Fruit fly (Drosophila melanogaster) whole organism, larva: ENCODE measurements around the gene CG14218.
A peak's percentile ranks its signal among the peaks of the same experiment; 100 is the strongest.

Experiments
- noc ChIP-seq: fragments of 200-800 bp; sonication (Bioruptor generic); optimal IDR thresholded peaks from 3 replicates; lab custom pipeline; 2019; ENCODE audit warnings: missing biosample characterization, mild to moderate bottlenecking, missing genetic modification characterization, moderate library complexity

Gene CG14218

DNA sequence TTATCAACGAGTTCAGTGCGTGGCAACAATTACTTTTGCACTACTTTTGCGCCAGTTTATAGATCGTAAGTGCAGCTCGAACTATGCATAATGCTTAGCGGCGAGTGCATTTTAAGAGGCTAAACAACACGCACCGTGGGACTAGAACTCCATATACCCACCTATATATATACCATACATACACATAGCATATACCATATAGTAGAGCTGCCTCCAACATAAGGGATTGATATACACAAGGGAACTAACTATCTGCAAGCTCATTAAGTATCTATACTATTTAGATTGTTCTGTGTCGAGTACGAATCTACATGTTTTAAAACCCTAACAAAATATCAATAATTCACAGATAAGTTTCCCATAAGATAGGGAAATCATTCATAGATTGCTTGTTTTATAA lies at the start of gene CG14218:
TSS of gene CG14218 (minus strand) at position 101 of the 400 bp plus-strand sequence.
- TF ChIP-seq noc (tag; lab: Kevin White, UChicago) = no peak

- TF ChIP-seq noc (tag; lab: Kevin White, UChicago) = no peak
These were observed 49.6 kb upstream of the CG14218 start for dm6 chrX:19631365-19631832.

DNA sequence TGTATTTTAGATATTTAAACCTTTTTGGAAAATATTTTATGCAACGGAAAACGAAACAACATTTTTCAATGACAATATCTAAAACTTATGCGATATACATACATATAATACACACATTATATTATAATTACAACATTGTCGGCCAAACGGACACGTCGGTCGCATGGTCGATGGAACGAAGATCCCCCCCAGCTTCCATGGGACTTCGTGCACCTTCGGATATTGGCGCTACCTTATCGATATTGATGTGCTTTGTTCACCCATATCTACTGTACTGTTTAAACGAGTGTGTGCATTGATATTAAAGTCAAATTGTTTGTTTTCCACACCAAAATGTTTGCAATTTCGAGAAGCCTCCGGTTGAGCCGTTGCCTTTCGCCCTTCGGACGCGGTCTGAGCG lies 43.6 kb upstream of the CG14218 start, which contains the start of gene CG14212:
TSS of gene CG14212 (plus strand) at position 301 of the 400 bp plus-strand sequence.
- no peak for TF ChIP-seq noc (tag; lab: Kevin White, UChicago)

DNA sequence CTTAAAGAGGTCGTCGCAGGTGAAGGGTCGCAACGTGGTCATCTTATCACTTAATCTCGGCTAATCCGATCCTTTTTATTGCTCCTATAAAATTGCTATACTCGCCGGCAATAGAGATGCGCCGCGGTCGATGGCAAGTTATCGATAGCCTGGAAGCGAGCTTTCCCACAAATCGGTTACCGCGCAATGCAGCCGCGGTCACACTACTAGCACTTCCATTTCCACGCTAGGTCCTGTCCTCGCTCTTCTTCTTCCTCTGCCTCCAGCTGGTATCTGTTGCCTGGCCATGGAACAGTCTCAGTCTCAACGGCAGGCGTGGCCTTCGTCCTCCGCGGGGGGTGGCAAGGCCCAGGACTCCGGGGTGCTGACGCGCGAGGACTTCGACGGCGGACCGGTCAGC lies 41.1 kb upstream of the CG14218 start, which contains the start of the genes Naa20A and MKP-4:
TSS of gene Naa20A (minus strand) at position 151 of the 400 bp plus-strand sequence.
TSS of gene MKP-4 (plus strand) at position 191 of the 400 bp plus-strand sequence.
- TF ChIP-seq noc (tag; lab: Kevin White, UChicago) = no peak

- TF ChIP-seq noc (tag; lab: Kevin White, UChicago) = no peak
These were observed 39.4 kb upstream of the CG14218 start, which contains the start of gene CG14221 for dm6 chrX:19621145-19621544. Gene CG14221, minus strand, starts transcription at chrX:19621245.

DNA sequence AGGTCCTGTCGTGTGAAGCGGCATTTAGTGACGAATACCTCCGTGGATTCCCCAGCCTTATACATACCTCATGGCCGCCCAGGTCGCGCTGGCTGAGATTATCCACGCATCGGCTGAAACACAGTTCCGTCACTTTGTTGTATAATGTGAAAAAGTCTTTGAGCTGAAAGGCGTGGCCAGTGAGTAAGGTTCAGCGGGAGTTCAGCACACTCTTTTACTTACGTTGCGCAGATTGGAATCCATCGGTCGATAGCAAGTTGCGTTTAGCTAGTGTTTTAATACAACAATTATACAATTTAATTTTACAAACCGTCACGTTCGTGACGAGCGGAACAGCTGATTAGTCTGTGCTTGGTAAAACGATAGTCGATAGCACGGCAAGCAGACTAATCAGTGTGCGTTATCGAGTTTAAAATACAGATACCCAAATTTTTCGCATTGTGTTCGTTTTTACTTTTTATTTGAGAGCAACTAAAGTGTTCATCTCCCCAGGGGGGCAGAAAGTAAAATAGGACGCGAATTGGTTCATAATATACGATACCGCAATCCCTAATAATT lies 36.5 kb upstream of the CG14218 start, which contains the start of the genes Pstk and Tim9b:
TSS of gene Pstk (minus strand) at position 355 of the 558 bp plus-strand sequence.
TSS of gene Tim9b (minus strand) at position 355 of the 558 bp plus-strand sequence.
- TF ChIP-seq noc (tag; lab: Kevin White, UChicago) = no peak

- no peak for TF ChIP-seq noc (tag; lab: Kevin White, UChicago)
These were observed 34.3 kb upstream of the CG14218 start, which contains the start of gene CG14210 for dm6 chrX:19615990-19616663. Gene CG14210, plus strand, starts transcription at chrX:19616196.

DNA sequence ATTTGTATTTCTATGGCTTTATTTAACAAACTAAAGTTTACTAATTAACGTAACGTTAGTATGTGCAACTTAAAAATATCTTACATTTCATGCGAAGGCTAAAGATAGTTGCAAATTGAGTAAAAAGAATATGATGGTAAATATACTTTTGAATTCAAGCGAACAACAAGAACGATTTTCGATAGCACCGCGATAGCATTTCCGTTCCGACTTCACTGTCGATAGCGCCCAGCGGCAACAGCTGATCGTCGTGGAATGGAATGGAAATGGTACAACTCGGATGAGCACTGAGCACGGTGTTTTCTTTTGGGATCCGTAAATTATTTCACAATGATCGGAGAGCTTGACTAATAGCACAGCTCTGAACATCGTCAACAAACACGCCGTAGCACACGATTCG lies 31.7 kb upstream of the CG14218 start:
- no peak for TF ChIP-seq noc (tag; lab: Kevin White, UChicago)

- TF ChIP-seq noc (tag; lab: Kevin White, UChicago) = no peak
These were observed 29.4 kb upstream of the CG14218 start, which contains the start of the genes Shawn and Tyler for dm6 chrX:19611226-19611625. Gene Shawn, plus strand, starts transcription at chrX:19611526. Gene Tyler, plus strand, starts transcription at chrX:19611526.

DNA sequence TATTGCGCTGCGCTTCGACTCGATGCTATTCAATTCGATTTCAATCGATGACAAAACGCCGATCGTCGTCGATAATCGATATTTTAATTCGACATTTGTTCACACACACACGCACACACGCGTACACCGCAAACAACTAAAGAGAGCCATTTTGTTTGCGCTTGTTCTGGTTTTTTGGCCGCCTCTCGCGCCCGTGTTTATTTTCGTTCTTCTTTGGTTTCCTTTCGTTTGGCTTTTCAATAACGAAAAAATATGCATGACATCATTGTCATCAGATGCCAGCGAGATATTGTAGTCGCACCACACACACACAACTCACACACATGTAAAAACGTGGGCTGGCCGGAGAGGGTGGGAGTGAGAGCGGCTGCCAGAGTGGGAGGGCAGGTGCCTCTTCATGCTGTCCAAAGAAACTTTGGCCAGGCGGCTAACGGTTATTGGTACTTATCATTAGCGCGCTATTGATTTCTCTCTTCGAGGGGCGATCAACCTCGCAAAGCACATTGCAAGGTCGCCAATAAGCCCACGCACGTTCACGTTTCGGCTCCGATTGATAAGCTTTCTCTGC lies 26.3 kb upstream of the CG14218 start:
- TF ChIP-seq noc (tag; lab: Kevin White, UChicago) = peak; percentile 57

dm6 chrX:19606971-19607370 lies 25.2 kb upstream of the CG14218 start:
- no peak for TF ChIP-seq noc (tag; lab: Kevin White, UChicago)

dm6 chrX:19606558-19606957 lies 24.8 kb upstream of the CG14218 start:
- no peak for TF ChIP-seq noc (tag; lab: Kevin White, UChicago)

DNA sequence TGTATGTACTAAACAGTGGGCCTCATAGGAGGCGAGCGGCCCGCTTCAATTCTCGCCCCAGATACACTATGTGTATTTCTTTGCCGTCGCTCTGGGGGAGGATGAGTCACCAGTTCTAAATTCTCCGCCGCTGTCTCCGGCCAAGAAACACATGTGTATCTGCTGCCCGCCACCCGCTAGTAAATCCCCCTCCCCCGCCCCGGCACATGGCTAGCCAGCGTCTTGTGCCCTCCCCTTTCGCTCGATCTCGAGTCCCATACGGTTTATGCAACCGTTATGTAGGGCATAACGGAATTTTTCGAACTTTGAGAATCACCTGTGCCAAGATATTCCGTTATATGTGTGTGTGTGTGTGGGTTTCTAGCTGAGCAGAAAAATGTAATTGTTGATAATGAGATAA lies 24.1 kb upstream of the CG14218 start:
- TF ChIP-seq noc (tag; lab: Kevin White, UChicago) = no peak

- peak; percentile 44 for TF ChIP-seq noc (tag; lab: Kevin White, UChicago)
These were observed 23.2 kb upstream of the CG14218 start, which contains the start of gene CG14207 for dm6 chrX:19604997-19605396. Gene CG14207, plus strand, starts transcription at chrX:19605199.

dm6 chrX:19603953-19604352 lies 22.2 kb upstream of the CG14218 start:
- TF ChIP-seq noc (tag; lab: Kevin White, UChicago) = peak; percentile 66

- TF ChIP-seq noc (tag; lab: Kevin White, UChicago) = no peak
These were observed 20.7 kb upstream of the CG14218 start for dm6 chrX:19602483-19602882.
